Worm (Caenorhabditis elegans): ENCODE data around the gene fbxa-31.
A peak's percentile ranks its signal among the peaks of the same experiment; 100 is the strongest.

fbxa-31 gene

ce11 chrIII:1307333-1307732 is 36.1 kb upstream of the fbxa-31 start:
- TF ChIP-seq lin-11 (tag; optimal IDR thresholded peaks at IDR 0.05), result no peak
- no peak for TF ChIP-seq fos-1 (tag; optimal IDR thresholded peaks at IDR 0.05)
- no peak for TF ChIP-seq mbf-1 (tag; optimal IDR thresholded peaks at IDR 0.05)
- TF ChIP-seq ZK546.5 (tag; optimal IDR thresholded peaks at IDR 0.05), result no peak

ce11 chrIII:1303414-1303813 is 32.2 kb upstream of the fbxa-31 start, which contains the start of gene fbxa-75:
fbxa-75 (plus strand) TSS chrIII:1303714.
- TF ChIP-seq nhr-6 (tag; optimal IDR thresholded peaks at IDR 0.05) (no peak), unc-55 (GFP tag; optimal IDR thresholded peaks at IDR 0.05) (no peak), R02D3.7 (tag; optimal IDR thresholded peaks at IDR 0.05) (no peak), lin-13 (GFP tag; optimal IDR thresholded peaks at IDR 0.05) (no peak), ztf-11 (tag; optimal IDR thresholded peaks at IDR 0.05) (no peak), alr-1 (tag; optimal IDR thresholded peaks at IDR 0.05) (no peak), elt-3 (tag; optimal IDR thresholded peaks at IDR 0.05) (no peak), ama-1 (optimal IDR thresholded peaks at IDR 0.05) (no peak), sem-4 (tag; optimal IDR thresholded peaks at IDR 0.05) (no peak), lin-39 (tag; optimal IDR thresholded peaks at IDR 0.05) (no peak), F13H6.1 (tag; optimal IDR thresholded peaks at IDR 0.05) (no peak), nhr-25 (tag; optimal IDR thresholded peaks at IDR 0.05) (no peak), ztf-1 (GFP tag; conservative IDR thresholded peaks at IDR 0.05) (no peak), nhr-23 (tag; optimal IDR thresholded peaks at IDR 0.05) (no peak)

ce11 chrIII:1297604-1298003 is 26.4 kb upstream of the fbxa-31 start, which contains the start of gene fbxa-28:
fbxa-28 (plus strand) TSS chrIII:1297904.
- no peak for TF ChIP-seq mdl-1 (tag; optimal IDR thresholded peaks at IDR 0.05)
- no peak for TF ChIP-seq blmp-1 (tag; optimal IDR thresholded peaks at IDR 0.05; ENCODE audit: insufficient read depth)
- no peak for TF ChIP-seq sem-4 (tag; optimal IDR thresholded peaks at IDR 0.05)
- no peak for TF ChIP-seq crh-2 (tag; optimal IDR thresholded peaks at IDR 0.05)
- no peak for TF ChIP-seq peb-1 (tag; optimal IDR thresholded peaks at IDR 0.05)

- TF ChIP-seq fos-1 (tag; optimal IDR thresholded peaks at IDR 0.05) (peak; percentile 87), nhr-10 (tag; optimal IDR thresholded peaks at IDR 0.05) (no peak)
These were observed 24.0 kb upstream of the fbxa-31 start, which contains the start of gene fbxa-35 for ce11 chrIII:1295149-1295716. fbxa-35 (plus strand) TSS chrIII:1295666.

ce11 chrIII:1293135-1293534 is 21.9 kb upstream of the fbxa-31 start, which contains the start of gene fbxa-36:
fbxa-36 (minus strand) TSS chrIII:1293235.
- TF ChIP-seq C34F6.9 (tag; optimal IDR thresholded peaks at IDR 0.05) (no peak), elt-3 (tag; optimal IDR thresholded peaks at IDR 0.05) (no peak), mdl-1 (tag; optimal IDR thresholded peaks at IDR 0.05) (no peak), unc-62 (GFP tag; optimal IDR thresholded peaks at IDR 0.05) (no peak), sma-9 (GFP tag; optimal IDR thresholded peaks at IDR 0.05) (no peak), sma-9 (tag; optimal IDR thresholded peaks at IDR 0.05) (no peak), crh-2 (tag; optimal IDR thresholded peaks at IDR 0.05) (no peak)

DNA sequence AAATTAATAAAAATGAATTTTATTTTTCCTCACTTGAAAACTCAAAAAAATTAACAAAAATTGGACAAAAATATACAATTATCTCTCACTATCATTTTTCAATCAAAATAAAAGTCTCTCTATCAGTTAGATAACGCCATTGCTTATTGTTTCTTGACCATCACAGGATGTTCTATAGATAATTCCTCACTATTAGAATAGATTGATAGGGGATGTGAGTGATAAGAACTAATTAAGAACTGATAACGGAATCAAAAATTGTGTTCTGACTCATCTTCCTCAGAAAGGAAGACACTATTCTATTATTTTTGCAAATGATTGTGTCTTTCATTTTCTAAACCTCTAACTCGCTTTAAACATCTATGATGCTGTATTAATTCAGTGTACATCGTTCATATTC is 17.9 kb upstream of the fbxa-31 start:
- TF ChIP-seq fos-1 (tag; optimal IDR thresholded peaks at IDR 0.05) (peak; percentile 70), elt-1 (tag; optimal IDR thresholded peaks at IDR 0.05) (no peak)

ce11 chrIII:1288473-1289056 is 17.3 kb upstream of the fbxa-31 start, which contains the start of gene fbxa-50:
fbxa-50 (minus strand) TSS chrIII:1288523.
- TF ChIP-seq nhr-129 (tag; optimal IDR thresholded peaks at IDR 0.05) (peak; percentile 64), lin-39 (tag; optimal IDR thresholded peaks at IDR 0.05) (no peak), ztf-4 (tag; optimal IDR thresholded peaks at IDR 0.05) (no peak)
